Worm (Caenorhabditis elegans): ENCODE results near the gene F23A7.3.

DNA sequence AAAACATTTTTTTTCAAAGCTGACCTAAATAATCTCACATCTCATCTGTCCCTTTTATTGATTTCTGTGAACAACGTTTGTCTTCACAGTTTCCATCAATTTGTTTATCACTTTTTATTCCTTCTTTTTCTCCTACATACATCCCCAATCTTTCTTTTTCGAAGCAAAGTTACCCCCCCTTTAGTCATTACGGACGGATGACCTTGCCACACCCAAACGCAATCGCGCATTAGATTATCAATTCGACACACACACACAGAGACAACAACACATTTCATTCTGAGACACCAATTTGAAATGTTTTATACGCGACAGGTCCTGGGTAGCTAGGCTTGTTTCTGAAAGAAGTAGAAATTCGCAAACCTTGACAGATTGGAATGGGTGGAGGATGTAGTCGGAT, 43.5 kb downstream of the F23A7.3 start:
- no peak for TF ChIP-seq F49E8.2 (tag; optimal IDR thresholded peaks at IDR 0.05; ENCODE audit: insufficient read depth)
- no peak for TF ChIP-seq attf-3 (GFP tag; conservative IDR thresholded peaks at IDR 0.05)
- TF ChIP-seq lin-35 (GFP tag; optimal IDR thresholded peaks at IDR 0.05) = no peak
- TF ChIP-seq dox-1 (GFP tag; IDR thresholded peaks at IDR 0.05) = no peak
- no peak for TF ChIP-seq pha-4 (tag; optimal IDR thresholded peaks at IDR 0.05)
- TF ChIP-seq cebp-1 (GFP tag; IDR thresholded peaks at IDR 0.05) = no peak
- no peak for TF ChIP-seq cebp-1 (tag; optimal IDR thresholded peaks at IDR 0.05)
- no peak for TF ChIP-seq snpc-4 (GFP tag; optimal IDR thresholded peaks at IDR 0.05)
- TF ChIP-seq snpc-4 (tag; optimal IDR thresholded peaks at IDR 0.05) = no peak
- TF ChIP-seq ets-4 (GFP tag; optimal IDR thresholded peaks at IDR 0.05) = no peak
- TF ChIP-seq ZK185.1 (tag; optimal IDR thresholded peaks at IDR 0.05; ENCODE audit: poor library complexity, severe bottlenecking) = no peak
- no peak for TF ChIP-seq ztf-6 (GFP tag; IDR thresholded peaks at IDR 0.05)
- no peak for TF ChIP-seq hsf-1 (GFP tag; IDR thresholded peaks at IDR 0.05)
- TF ChIP-seq nfya-1 (tag; optimal IDR thresholded peaks at IDR 0.05; ENCODE audit: borderline replicate concordance, insufficient read depth) = no peak
- no peak for TF ChIP-seq ama-1 (optimal IDR thresholded peaks at IDR 0.05)
- no peak for TF ChIP-seq ama-1 (GFP tag; optimal IDR thresholded peaks at IDR 0.05)
- no peak for TF ChIP-seq K12H6.12 (tag; optimal IDR thresholded peaks at IDR 0.05)
